Fruit fly (Drosophila melanogaster): ENCODE data around the gene CG9717.

Gene CG9717

DNA sequence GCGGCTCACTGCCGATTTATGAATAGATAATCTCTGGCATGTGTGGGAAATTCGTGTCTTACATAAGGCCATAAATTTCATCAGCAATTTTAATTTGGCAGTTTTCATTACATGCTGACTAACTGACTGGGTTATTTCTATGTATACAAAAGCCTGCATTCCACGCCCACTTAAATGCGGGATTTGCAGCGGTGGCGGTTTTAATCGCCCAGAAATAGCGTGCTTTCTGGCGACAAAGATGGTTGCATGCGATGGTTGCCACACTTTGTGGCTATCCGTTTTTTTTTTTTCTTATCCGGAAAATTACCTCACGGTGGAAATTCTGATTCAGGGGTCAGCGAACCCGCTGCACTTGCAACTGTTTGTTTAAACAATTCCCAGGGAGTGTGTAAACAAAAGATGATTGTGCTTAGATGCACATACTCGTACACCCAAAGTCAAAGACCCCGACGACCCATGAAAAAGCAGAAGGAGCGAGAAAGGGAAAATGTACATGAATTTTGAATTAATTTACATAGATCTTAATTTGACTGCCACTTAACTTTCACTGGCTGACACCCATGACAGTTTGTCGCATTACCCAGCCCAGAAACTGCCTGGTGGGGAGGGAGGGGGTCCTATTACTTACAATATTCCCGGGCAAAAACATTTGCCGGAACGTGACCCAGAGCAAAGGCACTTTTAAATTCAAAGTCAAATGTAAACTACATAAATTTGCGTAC lies 20.8 kb downstream of the CG9717 start:
- TF ChIP-seq CG12605 (GFP tag; IDR thresholded peaks at IDR 0.05) (no peak), CG15710 (tag; optimal IDR thresholded peaks at IDR 0.05) (no peak), CG34367 (tag; optimal IDR thresholded peaks at IDR 0.05) (no peak), CG8159 (tag; optimal IDR thresholded peaks at IDR 0.05) (no peak), Pif1B (GFP tag; optimal IDR thresholded peaks at IDR 0.05) (no peak), fd96Ca (GFP tag; IDR thresholded peaks at IDR 0.05) (no peak), Snoo (tag; optimal IDR thresholded peaks at IDR 0.05) (no peak), D1 (tag; optimal IDR thresholded peaks at IDR 0.05) (no peak), CG10348 (GFP tag; IDR thresholded peaks at IDR 0.05) (no peak), gl (tag; optimal IDR thresholded peaks at IDR 0.05) (no peak), CG8301 (tag; optimal IDR thresholded peaks at IDR 0.05) (no peak), Pif1A (GFP tag; optimal IDR thresholded peaks at IDR 0.05) (no peak), CG32121 (GFP tag; IDR thresholded peaks at IDR 0.05) (no peak), CG4496 (GFP tag; IDR thresholded peaks at IDR 0.05) (no peak), CG9948 (tag; optimal IDR thresholded peaks at IDR 0.05) (no peak), EcR (GFP tag; optimal IDR thresholded peaks at IDR 0.05) (no peak)

DNA sequence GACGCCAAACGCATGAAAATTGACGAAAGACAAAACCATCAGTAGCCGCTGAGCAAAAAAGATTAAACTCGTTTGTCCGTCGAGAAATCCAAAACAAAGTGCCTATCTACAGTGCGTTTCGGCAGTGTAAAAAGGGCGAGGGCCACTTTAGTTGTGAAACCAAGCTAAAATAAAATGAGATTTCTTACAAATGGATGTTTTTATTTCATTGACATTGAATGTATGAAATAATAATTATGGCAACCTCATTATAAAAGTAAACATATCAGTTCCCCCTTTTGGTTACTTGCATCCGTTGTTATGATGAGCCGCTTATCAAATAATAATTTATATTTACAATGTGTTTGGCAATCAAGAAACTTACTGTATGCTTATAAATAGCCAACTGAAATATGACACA lies 22.6 kb downstream of the CG9717 start:
- TF ChIP-seq Pif1A (GFP tag; optimal IDR thresholded peaks at IDR 0.05) (no peak), CG32121 (GFP tag; IDR thresholded peaks at IDR 0.05) (peak; percentile 13; the same call in 1 of the 2 replicates), CG14655 (GFP tag; optimal IDR thresholded peaks at IDR 0.05) (peak; percentile 6), CG8301 (tag; optimal IDR thresholded peaks at IDR 0.05) (no peak), CG13204 (GFP tag; optimal IDR thresholded peaks at IDR 0.05) (no peak), Pif1B (GFP tag; optimal IDR thresholded peaks at IDR 0.05) (no peak), CG4496 (GFP tag; IDR thresholded peaks at IDR 0.05) (0 out of 3 replicates have a peak, but pooled peaks have one; percentile 25), D1 (tag; optimal IDR thresholded peaks at IDR 0.05) (no peak), CG17806 (tag; optimal IDR thresholded peaks at IDR 0.05) (no peak), CG10348 (GFP tag; IDR thresholded peaks at IDR 0.05) (no peak), CG34367 (tag; optimal IDR thresholded peaks at IDR 0.05) (no peak), CG8159 (tag; optimal IDR thresholded peaks at IDR 0.05) (peak; percentile 0), CG12605 (GFP tag; IDR thresholded peaks at IDR 0.05) (no peak), Snoo (tag; optimal IDR thresholded peaks at IDR 0.05) (no peak), rn (GFP tag; IDR thresholded peaks at IDR 0.05) (no peak), EcR (GFP tag; optimal IDR thresholded peaks at IDR 0.05) (no peak), Ets98B (GFP tag; IDR thresholded peaks at IDR 0.05) (no peak), fd96Ca (GFP tag; IDR thresholded peaks at IDR 0.05) (no peak), CG15710 (tag; optimal IDR thresholded peaks at IDR 0.05) (no peak)

DNA sequence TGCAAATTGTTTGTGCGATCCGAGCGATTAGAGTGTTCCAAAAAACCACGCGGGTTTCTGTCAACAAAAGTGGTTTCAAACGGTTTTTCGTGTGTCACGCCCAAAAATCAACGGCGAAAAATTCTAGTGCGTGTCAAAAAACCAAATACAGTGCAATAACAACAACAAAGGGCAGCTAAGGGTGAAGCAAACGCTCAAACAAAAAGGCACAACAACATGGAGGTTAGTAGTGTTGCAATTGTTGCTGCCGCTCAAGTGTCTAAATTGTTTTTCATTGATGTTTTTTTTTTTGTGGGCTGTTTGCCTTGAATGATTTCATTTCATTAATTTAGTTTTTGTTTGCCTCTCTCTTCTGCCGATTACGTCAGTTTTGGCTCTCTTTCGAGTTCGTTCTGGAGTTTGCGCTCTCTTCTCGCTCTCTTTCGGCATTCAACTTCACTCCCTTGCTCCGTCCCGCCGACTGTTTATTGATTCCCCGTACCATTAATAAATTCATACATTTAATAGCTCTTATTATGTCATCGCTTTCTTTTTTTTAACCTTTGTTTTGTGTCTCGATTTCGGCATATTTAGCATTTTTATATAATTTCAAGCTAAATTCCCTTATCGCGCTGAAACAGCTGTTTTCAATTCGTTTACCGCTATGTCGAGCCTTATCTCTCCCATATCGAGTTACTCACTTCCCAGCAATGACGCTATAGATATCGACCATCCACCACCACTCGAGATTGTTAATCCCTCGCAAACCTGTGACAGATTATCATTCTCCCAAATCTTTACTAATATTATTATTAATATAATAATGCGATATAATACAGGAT lies 23.6 kb downstream of the CG9717 start:
- TF ChIP-seq CG12605 (GFP tag; IDR thresholded peaks at IDR 0.05) (no peak), fd96Ca (GFP tag; IDR thresholded peaks at IDR 0.05) (peak; percentile 29; the same call in 1 of the 3 replicates), EcR (GFP tag; optimal IDR thresholded peaks at IDR 0.05) (peak; percentile 20)

DNA sequence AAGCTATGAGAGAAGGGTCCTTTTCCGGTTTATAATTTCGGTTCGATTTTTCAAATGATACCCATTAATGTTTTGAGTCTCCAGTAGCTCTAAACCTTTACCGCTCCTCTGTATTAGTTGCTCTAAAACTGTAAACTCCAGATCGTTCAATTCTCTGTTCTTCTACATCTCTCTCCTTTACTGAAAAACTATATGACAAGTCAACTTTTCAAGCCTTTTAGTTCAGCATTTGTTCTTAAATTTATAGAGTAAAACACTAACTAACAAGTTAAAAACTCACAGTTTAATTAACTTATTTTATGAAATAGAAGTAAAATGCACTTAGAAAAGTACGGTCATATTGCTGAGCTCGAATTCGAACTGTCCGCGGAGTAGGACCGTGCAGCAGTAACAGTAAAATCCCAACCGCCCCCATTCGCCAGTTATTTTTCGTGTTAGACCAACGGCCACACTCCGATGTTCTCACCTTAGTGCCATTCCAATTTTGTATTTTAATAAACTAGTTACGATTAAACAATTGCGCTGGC lies 24.3 kb downstream of the CG9717 start:
- TF ChIP-seq rn (GFP tag; IDR thresholded peaks at IDR 0.05): no peak
- no peak for TF ChIP-seq gl (tag; optimal IDR thresholded peaks at IDR 0.05)
- no peak for TF ChIP-seq fd96Ca (GFP tag; IDR thresholded peaks at IDR 0.05)
- no peak for TF ChIP-seq CG14655 (GFP tag; optimal IDR thresholded peaks at IDR 0.05)
- TF ChIP-seq CG8301 (tag; optimal IDR thresholded peaks at IDR 0.05): no peak
- TF ChIP-seq Pif1A (GFP tag; optimal IDR thresholded peaks at IDR 0.05): no peak
- no peak for TF ChIP-seq EcR (GFP tag; optimal IDR thresholded peaks at IDR 0.05)
- TF ChIP-seq CG10348 (GFP tag; IDR thresholded peaks at IDR 0.05): no peak
- TF ChIP-seq CG12605 (GFP tag; IDR thresholded peaks at IDR 0.05): no peak; the same call in 1 of the 2 replicates
- no peak for TF ChIP-seq Ets98B (GFP tag; IDR thresholded peaks at IDR 0.05)
- TF ChIP-seq CG32121 (GFP tag; IDR thresholded peaks at IDR 0.05): no peak
- no peak for TF ChIP-seq CG13204 (GFP tag; optimal IDR thresholded peaks at IDR 0.05)
- TF ChIP-seq Snoo (tag; optimal IDR thresholded peaks at IDR 0.05): no peak
- TF ChIP-seq Pif1B (GFP tag; optimal IDR thresholded peaks at IDR 0.05): no peak
- TF ChIP-seq CG15710 (tag; optimal IDR thresholded peaks at IDR 0.05): no peak
- TF ChIP-seq D1 (tag; optimal IDR thresholded peaks at IDR 0.05): no peak
- no peak for TF ChIP-seq CG17806 (tag; optimal IDR thresholded peaks at IDR 0.05)
- TF ChIP-seq CG34367 (tag; optimal IDR thresholded peaks at IDR 0.05): no peak
- TF ChIP-seq CG8159 (tag; optimal IDR thresholded peaks at IDR 0.05): no peak

DNA sequence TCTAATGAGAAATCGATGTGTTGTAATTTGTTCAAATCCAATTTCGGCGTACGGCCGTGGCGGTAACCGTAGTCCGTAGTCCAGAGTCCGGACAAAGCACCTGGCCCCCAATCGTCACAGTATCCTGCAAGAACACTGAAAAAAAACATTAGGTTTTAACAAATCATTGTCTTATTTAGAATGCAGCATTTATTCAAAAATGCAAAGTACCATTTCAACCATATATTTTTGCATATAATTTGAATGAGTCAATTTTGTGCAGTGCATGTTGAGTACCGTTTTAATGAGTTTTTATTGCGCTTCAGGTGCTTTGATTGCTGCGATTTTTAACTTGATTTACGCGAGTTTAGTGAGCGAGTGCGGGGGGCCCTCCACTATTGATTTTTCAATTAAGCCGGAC lies 25.9 kb downstream of the CG9717 start:
- TF ChIP-seq CG14655 (GFP tag; optimal IDR thresholded peaks at IDR 0.05) (no peak), rn (GFP tag; IDR thresholded peaks at IDR 0.05) (no peak), Pif1A (GFP tag; optimal IDR thresholded peaks at IDR 0.05) (no peak), CG8301 (tag; optimal IDR thresholded peaks at IDR 0.05) (no peak), fd96Ca (GFP tag; IDR thresholded peaks at IDR 0.05) (no peak), CG34367 (tag; optimal IDR thresholded peaks at IDR 0.05) (no peak), CG13204 (GFP tag; optimal IDR thresholded peaks at IDR 0.05) (no peak), CG4496 (GFP tag; IDR thresholded peaks at IDR 0.05) (no peak), EcR (GFP tag; optimal IDR thresholded peaks at IDR 0.05) (no peak), Ets98B (GFP tag; IDR thresholded peaks at IDR 0.05) (no peak), Pif1B (GFP tag; optimal IDR thresholded peaks at IDR 0.05) (no peak)

Measured in whole organism, pupa.